Fruit fly (Drosophila melanogaster) whole organism, adult: ENCODE data around the gene plx.

ENCODE experiments used
- CG1620 ChIP-seq: fragments of 200-800 bp; sonication (Bioruptor generic); optimal IDR thresholded peaks from 2 replicates; lab custom pipeline; 2016; ENCODE audit warnings: missing biosample characterization, missing genetic modification characterization
- bab1 ChIP-seq: fragments of 200-800 bp; sonication (Bioruptor generic); optimal IDR thresholded peaks from 3 replicates; lab custom pipeline; 2019; ENCODE audit warnings: missing biosample characterization, mild to moderate bottlenecking, missing genetic modification characterization, moderate library complexity

dm6 chr3R:5684550-5685118 lies 1.0 kb upstream of the plx start:
- no peak for TF ChIP-seq bab1
- TF ChIP-seq CG1620 (GFP tag; lab: Kevin White, UChicago) = no peak
